Fruit fly (Drosophila melanogaster): ENCODE results near the gene CG7430.
"Not testable (repeated sequence)": the region's sequence is repeated elsewhere in the genome, so short reads cannot be mapped to it uniquely, and the experiment has no call there.

Gene CG7430

DNA sequence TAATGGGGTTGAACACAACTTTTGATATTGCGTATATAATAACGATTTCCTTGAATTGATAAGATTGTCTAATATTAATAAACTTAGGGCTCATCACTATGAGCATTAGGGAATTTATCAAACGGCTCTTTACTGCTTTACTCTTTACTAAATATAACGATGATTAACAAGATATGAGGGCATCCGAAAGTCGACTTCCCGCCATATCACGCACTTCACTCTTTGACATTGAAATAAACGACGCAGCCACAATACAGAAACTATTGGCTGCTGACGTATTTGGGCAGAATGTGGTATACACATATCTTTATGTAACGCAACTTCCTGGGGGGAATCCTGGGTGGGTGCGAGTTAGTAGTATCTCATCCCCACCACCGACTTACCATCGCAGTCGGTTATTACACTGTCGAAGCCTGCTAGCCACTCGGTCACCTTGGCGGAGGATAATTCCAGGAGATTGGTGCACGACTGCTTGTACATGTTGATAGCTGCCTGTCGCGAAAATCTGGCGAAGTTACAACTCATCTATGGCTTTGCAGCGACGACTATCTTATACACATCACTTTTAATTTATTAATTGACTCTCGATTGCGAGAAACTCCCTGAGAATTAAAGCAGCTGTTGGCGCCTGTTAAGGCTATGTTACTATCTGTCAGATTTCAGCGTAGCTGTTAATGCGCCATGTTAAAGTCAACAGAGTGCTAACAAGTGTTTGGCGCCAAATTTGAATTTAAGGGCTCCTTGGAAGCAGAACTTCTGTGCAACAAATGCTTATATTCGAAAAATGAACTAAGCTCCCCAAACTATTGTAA lies 3.6 kb upstream of the CG7430 start, which contains the start of gene CG5567:
CG5567 (minus strand) TSS at position 653 of the 812 bp plus-strand sequence.
- TF ChIP-seq CTCF (optimal IDR thresholded peaks at IDR 0.05) (no peak), CG8478 (optimal IDR thresholded peaks at IDR 0.05) (no peak)

DNA sequence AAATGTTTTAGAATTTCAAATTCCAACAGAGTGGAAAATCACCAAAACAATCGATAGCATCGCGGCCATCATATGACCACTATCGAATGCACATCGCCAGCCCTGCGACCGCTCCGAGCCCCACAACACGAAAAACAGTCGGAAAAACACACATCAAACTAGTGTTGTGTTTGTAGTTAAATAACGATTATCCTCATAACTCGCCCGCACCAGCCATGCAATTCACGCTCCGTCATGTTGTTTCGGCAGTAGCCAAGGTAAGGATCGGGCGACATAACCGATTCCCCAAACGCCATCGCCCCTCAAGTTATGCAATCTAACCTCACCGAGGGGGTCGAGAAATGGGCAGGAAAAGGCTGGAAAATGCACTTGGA lies 253 bp downstream of the CG7430 start:
- TF ChIP-seq CG8478 (optimal IDR thresholded peaks at IDR 0.05), result no peak
- TF ChIP-seq CTCF (optimal IDR thresholded peaks at IDR 0.05), result no peak

DNA sequence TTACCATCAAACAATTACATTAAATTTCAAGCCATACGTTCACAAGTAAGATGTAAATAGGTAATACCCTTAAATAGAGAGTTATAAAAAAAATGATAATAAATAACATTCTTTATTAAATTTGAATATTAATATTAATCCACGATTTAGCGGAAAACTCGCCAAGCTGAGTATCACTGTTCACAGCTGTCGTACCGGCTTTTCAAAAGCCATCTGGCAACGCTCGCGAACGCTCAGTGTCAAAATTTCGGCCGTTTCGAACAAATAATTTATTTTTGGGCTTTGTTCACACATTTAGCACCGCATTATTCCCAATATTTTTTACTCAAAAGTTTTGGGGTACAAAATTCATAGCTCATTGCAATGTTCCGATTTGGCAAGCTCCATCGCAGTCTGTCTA lies 2.8 kb downstream of the CG7430 start, which contains the start of gene TrpRS-m:
TrpRS-m (plus strand) TSS at position 211 of the 400 bp plus-strand sequence.
- no peak for TF ChIP-seq CG8478 (optimal IDR thresholded peaks at IDR 0.05)
- TF ChIP-seq CTCF (optimal IDR thresholded peaks at IDR 0.05), result no peak

DNA sequence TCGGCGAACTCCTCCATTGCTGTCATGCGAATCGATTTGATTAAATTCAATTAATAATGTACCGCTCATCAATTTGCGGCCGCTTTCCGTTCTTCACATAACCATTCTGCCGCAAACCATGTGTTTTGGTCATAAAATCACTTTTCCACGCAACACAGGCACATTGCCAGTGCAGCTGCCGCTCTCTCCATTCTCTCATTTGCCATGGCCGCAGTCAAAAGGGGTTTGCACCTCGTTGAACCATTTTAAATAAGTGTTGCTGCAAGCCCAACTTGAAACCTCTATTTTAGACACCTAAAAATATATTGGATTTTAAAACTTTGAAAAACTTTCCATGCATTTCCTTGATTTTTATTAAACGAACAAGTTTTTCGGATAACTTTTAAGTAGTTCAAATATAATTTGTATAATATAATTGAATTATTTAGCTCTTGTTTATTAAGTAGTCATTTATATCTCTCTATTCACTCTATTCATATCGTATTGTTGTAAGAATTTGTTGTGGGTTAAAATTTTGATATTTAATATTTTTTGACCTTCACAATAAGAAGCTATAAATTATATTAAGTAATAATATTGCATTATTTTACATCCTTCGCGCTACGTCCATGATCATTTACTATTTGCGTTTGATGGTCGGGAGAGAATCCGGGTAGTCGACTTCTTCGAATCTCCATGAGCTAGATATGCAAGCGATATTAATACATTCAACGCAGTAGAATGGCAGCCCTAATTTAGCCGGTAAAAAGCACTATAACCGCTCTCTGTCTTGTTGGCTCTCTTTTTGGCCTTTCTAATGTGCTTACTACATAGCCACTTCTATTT lies 10.2 kb downstream of the CG7430 start, which contains the start of gene CG5535:
CG5535 (minus strand) TSS at position 140 of the 825 bp plus-strand sequence.
- no peak for TF ChIP-seq CG8478 (optimal IDR thresholded peaks at IDR 0.05)
- TF ChIP-seq CTCF (optimal IDR thresholded peaks at IDR 0.05), result no peak

DNA sequence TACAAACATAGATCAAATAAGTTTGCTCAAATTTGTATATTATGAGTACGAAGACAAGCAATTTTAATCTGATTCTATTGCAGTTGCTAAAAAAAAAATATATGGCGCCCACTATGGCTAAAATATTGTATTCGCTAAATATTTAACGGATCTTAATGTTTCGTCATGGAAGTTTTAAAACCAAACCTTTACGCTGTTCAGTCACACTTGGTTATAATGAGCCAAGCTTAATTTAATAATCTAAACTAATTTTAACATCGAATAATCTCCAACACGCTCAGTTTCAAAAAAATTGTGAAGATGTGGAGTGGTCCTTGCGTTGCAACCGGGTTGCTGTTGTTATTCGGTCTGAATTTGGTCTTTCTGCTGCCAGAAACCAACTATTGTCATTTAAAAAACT lies 11.5 kb downstream of the CG7430 start, which contains the start of gene CG34002:
CG34002 (plus strand) TSS at position 301 of the 400 bp plus-strand sequence.
- TF ChIP-seq CG8478, CTCF (optimal IDR thresholded peaks at IDR 0.05): not testable (repeated sequence)

DNA sequence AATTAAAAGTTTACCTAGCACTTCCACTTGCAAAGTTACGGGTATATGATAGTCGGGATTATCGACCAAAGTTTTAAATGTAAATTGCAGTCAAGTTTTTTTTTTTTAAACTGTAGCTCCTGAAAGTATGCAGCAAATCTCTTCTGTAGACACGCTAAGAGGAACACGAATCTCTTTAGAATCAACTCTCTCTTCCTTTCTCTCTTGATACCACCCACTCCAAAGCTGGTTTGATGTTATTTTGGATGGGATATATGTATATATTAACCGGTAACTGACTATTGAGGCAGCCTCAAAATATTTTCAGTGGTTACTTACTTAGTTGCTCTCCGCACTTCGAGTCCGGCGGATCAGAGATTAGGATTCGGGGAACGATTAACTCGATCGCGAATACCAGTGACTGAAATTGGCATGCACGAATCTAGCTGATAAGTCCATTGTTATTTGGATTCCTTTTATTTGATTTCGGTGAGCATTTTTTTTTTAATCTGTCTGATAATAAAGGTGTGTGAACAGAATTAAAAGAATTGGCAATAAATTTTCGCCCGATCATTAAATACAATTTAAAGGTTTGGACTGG lies 32.2 kb downstream of the CG7430 start, which contains the start of gene CG7408:
CG7408 (plus strand) TSS at position 316 of the 580 bp plus-strand sequence.
- TF ChIP-seq CG8478 (optimal IDR thresholded peaks at IDR 0.05), result no peak
- no peak for TF ChIP-seq CTCF (optimal IDR thresholded peaks at IDR 0.05)

DNA sequence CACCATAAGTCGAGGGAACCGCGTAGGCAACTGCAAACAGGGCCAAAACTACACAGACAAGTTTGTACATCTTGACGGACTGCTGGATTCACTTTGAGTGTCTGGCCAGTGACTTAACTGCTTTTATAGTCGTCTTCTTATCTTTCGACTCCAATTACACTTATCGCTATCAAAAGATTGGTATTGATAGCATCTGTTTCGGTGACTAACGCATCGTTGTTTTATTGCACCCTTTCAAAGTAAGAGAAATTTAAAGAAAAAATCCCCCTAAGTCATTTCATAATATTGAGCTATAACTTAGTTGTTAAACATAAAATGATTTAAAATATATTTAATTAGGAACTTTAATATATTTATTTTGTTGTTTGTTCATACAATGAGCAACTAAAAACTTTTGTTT lies 37.6 kb downstream of the CG7430 start, which contains the start of gene CG5506:
CG5506 (minus strand) TSS at position 101 of the 400 bp plus-strand sequence.
- TF ChIP-seq CTCF (optimal IDR thresholded peaks at IDR 0.05) (no peak), CG8478 (optimal IDR thresholded peaks at IDR 0.05) (no peak)

DNA sequence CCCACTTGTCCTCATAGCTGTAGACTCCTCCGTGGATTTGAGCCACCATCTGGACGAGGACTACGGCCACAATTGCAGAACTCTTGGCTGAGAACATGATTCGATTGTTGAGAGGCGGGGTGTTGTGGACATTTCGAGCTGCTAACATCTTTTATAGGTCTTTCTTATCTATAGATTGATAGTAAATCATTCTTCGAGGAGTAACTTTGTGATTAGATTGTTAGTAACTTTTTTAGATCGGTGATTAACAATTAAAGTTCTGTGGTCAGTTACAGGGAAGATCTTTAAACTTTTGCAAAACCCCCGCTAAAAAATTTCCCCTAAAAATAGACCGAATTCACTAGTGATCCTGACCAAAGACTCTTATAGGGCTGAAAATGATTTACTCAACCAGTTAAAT lies 39.8 kb downstream of the CG7430 start, which contains the start of gene CG16775:
CG16775 (minus strand) TSS at position 101 of the 400 bp plus-strand sequence.
- TF ChIP-seq CG8478 (optimal IDR thresholded peaks at IDR 0.05) (no peak), CTCF (optimal IDR thresholded peaks at IDR 0.05) (no peak)

DNA sequence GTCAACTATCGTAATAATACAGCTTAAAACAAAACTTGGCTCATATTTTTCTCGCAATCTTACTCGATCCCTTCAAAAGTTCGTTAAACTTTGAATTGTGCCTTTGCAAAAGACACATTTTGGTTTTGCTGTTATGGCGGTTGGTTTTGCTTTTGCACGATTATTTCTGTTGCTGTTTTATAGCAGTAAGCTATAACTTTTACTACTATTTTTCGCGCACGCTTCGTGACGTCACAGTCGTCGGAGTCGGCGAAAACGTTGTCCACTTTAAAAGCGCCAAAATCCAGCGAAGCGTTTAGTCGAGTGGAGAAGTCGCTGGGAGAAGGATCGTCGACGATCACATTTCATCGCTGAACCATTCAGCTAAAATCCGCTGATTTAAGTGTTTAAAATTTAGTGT lies 40.7 kb downstream of the CG7430 start, which contains the start of gene CG7402:
CG7402 (plus strand) TSS at position 313 of the 400 bp plus-strand sequence.
- TF ChIP-seq CTCF (optimal IDR thresholded peaks at IDR 0.05) (no peak), CG8478 (optimal IDR thresholded peaks at IDR 0.05) (no peak)

DNA sequence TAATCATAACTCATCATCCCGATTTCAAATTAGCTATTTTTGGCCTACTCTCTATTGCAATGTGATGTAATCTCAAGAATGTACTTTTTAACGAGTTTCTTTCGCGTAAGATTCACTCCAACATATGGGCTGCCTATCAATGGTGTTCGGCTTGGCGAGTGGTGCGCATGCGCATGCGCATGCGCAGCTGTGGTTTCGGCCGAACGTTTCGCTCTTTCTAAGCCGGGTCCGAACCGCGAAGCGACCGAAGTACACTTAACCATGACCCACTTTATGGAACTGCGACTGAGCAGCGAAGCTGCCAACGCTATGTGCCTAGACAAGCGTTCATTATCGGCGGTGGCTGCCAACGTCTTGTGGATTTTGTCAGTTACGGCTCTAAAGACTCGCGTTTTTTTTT lies 46.9 kb downstream of the CG7430 start:
- TF ChIP-seq CG8478 (optimal IDR thresholded peaks at IDR 0.05) (no peak), CTCF (optimal IDR thresholded peaks at IDR 0.05) (no peak)

DNA sequence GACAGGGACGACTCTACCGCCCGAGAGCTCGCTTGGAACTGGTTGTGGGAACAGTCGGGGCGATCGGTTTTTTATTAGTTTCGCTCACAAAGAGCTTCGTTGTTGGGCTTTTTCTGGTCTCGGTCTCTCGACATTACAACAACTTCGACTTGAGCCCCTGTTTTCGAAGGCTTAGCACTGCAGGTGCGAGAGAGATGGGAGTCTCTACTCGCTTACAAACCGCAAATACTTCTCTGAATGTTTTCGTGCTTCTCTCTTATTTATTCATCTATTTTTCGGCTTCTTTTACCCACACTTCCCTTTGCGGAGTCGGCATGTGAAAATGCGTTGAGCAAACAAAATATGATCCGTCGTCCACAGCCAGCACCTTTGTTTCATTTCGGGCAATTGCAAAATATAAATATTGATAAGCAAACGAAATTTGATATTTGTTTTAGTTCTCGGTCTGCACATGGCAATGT lies 49.1 kb downstream of the CG7430 start, which contains the start of gene Tsp74F:
Tsp74F (minus strand) TSS at position 48 of the 461 bp plus-strand sequence.
- TF ChIP-seq CTCF (optimal IDR thresholded peaks at IDR 0.05), result no peak
- no peak for TF ChIP-seq CG8478 (optimal IDR thresholded peaks at IDR 0.05)

DNA sequence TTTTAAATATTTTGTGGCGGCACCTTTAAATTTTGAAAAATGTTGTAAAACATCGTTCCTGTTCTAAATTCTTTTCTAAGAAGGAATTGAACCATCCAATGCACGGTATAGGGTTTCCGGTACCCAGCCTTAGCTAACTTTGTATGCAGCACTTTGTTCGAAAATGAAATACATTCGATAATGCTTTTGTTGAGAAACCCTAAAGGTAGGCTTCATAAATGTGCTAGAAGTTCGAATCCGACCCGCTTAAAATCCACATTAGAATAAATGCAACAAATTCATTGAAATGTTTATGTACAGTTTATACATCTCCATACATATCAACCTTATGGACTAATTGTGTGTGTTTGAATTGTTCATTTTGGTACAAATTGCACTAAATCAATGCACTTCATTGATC lies 51.9 kb downstream of the CG7430 start:
- TF ChIP-seq CTCF (optimal IDR thresholded peaks at IDR 0.05), result no peak
- TF ChIP-seq CG8478 (optimal IDR thresholded peaks at IDR 0.05), result no peak
